Fruit fly (Drosophila melanogaster) whole organism, embryonic: ENCODE data around the gene Nse4.

Source experiments
- Aef1 ChIP-seq: fragments of 200-800 bp; sonication (Bioruptor generic); IDR thresholded peaks from 3 replicates; pipeline ENCODE4 v1.3.6; 2022; ENCODE audit warnings: missing biosample characterization, missing genetic modification characterization
- CG10979 ChIP-seq: fragments of 200-800 bp; sonication (Bioruptor generic); optimal IDR thresholded peaks from 2 replicates; lab custom pipeline; 2018; ENCODE audit warnings: missing biosample characterization, mild to moderate bottlenecking, missing genetic modification characterization, moderate library complexity
- CG12155 ChIP-seq: fragments of 200-800 bp; sonication (Bioruptor generic); optimal IDR thresholded peaks from 3 replicates; lab custom pipeline; 2016; ENCODE audit warnings: missing biosample characterization, missing genetic modification characterization
- CG13624 ChIP-seq: fragments of 200-800 bp; sonication (Bioruptor generic); optimal IDR thresholded peaks from 2 replicates; lab custom pipeline; 2016; ENCODE audit warnings: missing biosample characterization, missing genetic modification characterization
- CG13894 ChIP-seq: fragments of 200-800 bp; sonication (Bioruptor generic); optimal IDR thresholded peaks from 3 replicates; lab custom pipeline; 2018; ENCODE audit warnings: missing biosample characterization, mild to moderate bottlenecking, missing genetic modification characterization, moderate library complexity
- CG15011 ChIP-seq: fragments of 200-800 bp; sonication (Bioruptor generic); optimal IDR thresholded peaks from 3 replicates; lab custom pipeline; 2018; ENCODE audit warnings: missing biosample characterization, mild to moderate bottlenecking, missing genetic modification characterization
- CG15514 ChIP-seq: fragments of 200-800 bp; sonication (Bioruptor generic); optimal IDR thresholded peaks from 3 replicates; lab custom pipeline; 2017; ENCODE audit warnings: missing biosample characterization, missing genetic modification characterization, mild to moderate bottlenecking, moderate library complexity, missing genetic modification reagents
- CG17328 ChIP-seq: fragments of 200-800 bp; sonication (Bioruptor generic); IDR thresholded peaks from 2 replicates; pipeline ENCODE4 v1.3.6; 2022; ENCODE audit warnings: missing biosample characterization, missing genetic modification characterization
- CG3065 ChIP-seq: fragments of 200-800 bp; sonication (Bioruptor generic); optimal IDR thresholded peaks from 2 replicates; lab custom pipeline; 2016; ENCODE audit warnings: missing biosample characterization, missing genetic modification characterization
- CG32532 ChIP-seq: fragments of 200-800 bp; sonication (Bioruptor generic); IDR thresholded peaks from 2 replicates; pipeline ENCODE4 v1.3.6; 2022; ENCODE audit warnings: missing biosample characterization, missing genetic modification characterization
- CG3281 ChIP-seq: fragments of 200-800 bp; sonication (Bioruptor generic); optimal IDR thresholded peaks from 3 replicates; lab custom pipeline; 2017; ENCODE audit warnings: missing biosample characterization, mild to moderate bottlenecking, missing genetic modification characterization
- CG4404 ChIP-seq: fragments of 200-800 bp; sonication (Bioruptor generic); IDR thresholded peaks from 2 replicates; pipeline ENCODE4 v1.3.6; 2022; ENCODE audit warnings: missing biosample characterization, missing genetic modification characterization
- CG6854 ChIP-seq: fragments of 200-800 bp; sonication (Bioruptor generic); optimal IDR thresholded peaks from 3 replicates; lab custom pipeline; 2017; ENCODE audit warnings: missing biosample characterization, mild to moderate bottlenecking, missing genetic modification characterization
- CG8089 ChIP-seq: fragments of 200-800 bp; sonication (Bioruptor generic); optimal IDR thresholded peaks from 3 replicates; lab custom pipeline; 2016; ENCODE audit warnings: missing biosample characterization, missing genetic modification characterization
- CG9609 ChIP-seq: fragments of 200-800 bp; sonication (Bioruptor generic); optimal IDR thresholded peaks from 3 replicates; lab custom pipeline; 2016; ENCODE audit warnings: missing biosample characterization, missing genetic modification characterization
- CG9932 ChIP-seq: fragments of 200-800 bp; sonication (Bioruptor generic); IDR thresholded peaks from 2 replicates; pipeline ENCODE4 v1.3.6; 2022; ENCODE audit warnings: missing biosample characterization, missing genetic modification characterization
- Chrac-16 ChIP-seq: fragments of 200-800 bp; sonication (Bioruptor generic); optimal IDR thresholded peaks from 3 replicates; lab custom pipeline; 2016; ENCODE audit warnings: missing biosample characterization, missing genetic modification characterization
- Dref ChIP-seq: fragments of 200-800 bp; sonication (Bioruptor generic); IDR thresholded peaks from 2 replicates; pipeline ENCODE4 v1.3.6; 2022; ENCODE audit warnings: missing biosample characterization, missing genetic modification characterization
- E2f1 ChIP-seq: fragments of 200-800 bp; sonication (Bioruptor generic); IDR thresholded peaks from 2 replicates; pipeline ENCODE4 v1.3.6; 2022; ENCODE audit warnings: missing biosample characterization, missing genetic modification characterization
- Eip74EF ChIP-seq, 2 experiments: fragments of 200-800 bp in 1 of 2; fragments of >200 bp in 1 of 2; sonication (Bioruptor generic) in 1 of 2; optimal IDR thresholded peaks; 2 replicates each; lab custom pipeline; 2017 to 2019; ENCODE audit warnings: missing biosample characterization in 2 of 2, missing genetic modification characterization in 2 of 2, mild to moderate bottlenecking in 1 of 2, moderate library complexity in 1 of 2
- Elba2 ChIP-seq: fragments of 200-800 bp; sonication (Bioruptor generic); optimal IDR thresholded peaks from 3 replicates; lab custom pipeline; 2016; ENCODE audit warnings: missing biosample characterization, missing genetic modification characterization
- Fer2 ChIP-seq: fragments of 200-800 bp; sonication (Bioruptor generic); optimal IDR thresholded peaks from 2 replicates; lab custom pipeline; 2018; ENCODE audit warnings: missing biosample characterization, mild to moderate bottlenecking, missing genetic modification characterization, moderate library complexity
- Hey ChIP-seq: fragments of 200-800 bp; sonication (Bioruptor generic); optimal IDR thresholded peaks from 3 replicates; lab custom pipeline; 2018; ENCODE audit warnings: missing biosample characterization, mild to moderate bottlenecking, missing genetic modification characterization
- Lim3 ChIP-seq: fragments of 200-800 bp; sonication (Bioruptor generic); IDR thresholded peaks from 2 replicates; pipeline ENCODE4 v1.3.6; 2022; ENCODE audit warnings: missing biosample characterization, missing genetic modification characterization
- Myb ChIP-seq: fragments of 200-800 bp; sonication (Bioruptor generic); optimal IDR thresholded peaks from 2 replicates; lab custom pipeline; 2016; ENCODE audit warnings: missing biosample characterization, missing genetic modification characterization
- NFAT ChIP-seq: fragments of 200-800 bp; sonication (Bioruptor generic); IDR thresholded peaks from 2 replicates; pipeline ENCODE4 v1.3.6; 2022; ENCODE audit warnings: missing biosample characterization, missing genetic modification characterization
- Oaz ChIP-seq: fragments of 200-800 bp; sonication (Bioruptor generic); IDR thresholded peaks from 2 replicates; pipeline ENCODE4 v1.3.6; 2022; ENCODE audit warnings: missing biosample characterization, missing genetic modification characterization
- Pdp1 ChIP-seq, 2 experiments: fragments of 200-800 bp; sonication (Bioruptor generic); optimal IDR thresholded peaks; 3 replicates each; lab custom pipeline; 2016; ENCODE audit warnings: missing biosample characterization in 2 of 2, missing genetic modification characterization in 2 of 2, mild to moderate bottlenecking in 1 of 2, moderate library complexity in 1 of 2
- Ravus ChIP-seq: fragments of 200-800 bp; sonication (Bioruptor generic); IDR thresholded peaks from 2 replicates; pipeline ENCODE4 v1.3.6; 2022; ENCODE audit warnings: missing biosample characterization, missing genetic modification characterization
- Sox100B ChIP-seq: fragments of 200-800 bp; sonication (Bioruptor generic); optimal IDR thresholded peaks from 3 replicates; lab custom pipeline; 2018; ENCODE audit warnings: missing biosample characterization, mild to moderate bottlenecking, missing genetic modification characterization
- Sox102F ChIP-seq: fragments of 200-800 bp; sonication (Bioruptor generic); optimal IDR thresholded peaks from 2 replicates; lab custom pipeline; 2018; ENCODE audit warnings: missing biosample characterization, mild to moderate bottlenecking, missing genetic modification characterization, moderate library complexity
- Taf1 ChIP-seq: fragments of 200-800 bp; sonication (Bioruptor generic); IDR thresholded peaks from 2 replicates; pipeline ENCODE4 v1.3.6; 2022; ENCODE audit warnings: missing biosample characterization, missing genetic modification characterization
- Tbp ChIP-seq: fragments of >200 bp; optimal IDR thresholded peaks from 2 replicates; lab custom pipeline; 2018; ENCODE audit warnings: missing biosample characterization, missing genetic modification characterization
- bigmax ChIP-seq: fragments of 200-800 bp; sonication (Bioruptor generic); optimal IDR thresholded peaks from 2 replicates; lab custom pipeline; 2018; ENCODE audit warnings: missing biosample characterization, mild to moderate bottlenecking, missing genetic modification characterization
- bowl ChIP-seq: fragments of 200-800 bp; sonication (Bioruptor generic); IDR thresholded peaks from 2 replicates; pipeline ENCODE4 v1.3.6; 2022; ENCODE audit warnings: missing biosample characterization, missing genetic modification characterization
- cato ChIP-seq: fragments of 200-800 bp; sonication (Bioruptor generic); optimal IDR thresholded peaks from 2 replicates; lab custom pipeline; 2016; ENCODE audit warnings: missing biosample characterization, missing genetic modification characterization, borderline replicate concordance
- fd64A ChIP-seq: fragments of 200-800 bp; sonication (Bioruptor generic); optimal IDR thresholded peaks from 3 replicates; lab custom pipeline; 2018; ENCODE audit warnings: missing biosample characterization, mild to moderate bottlenecking, missing genetic modification characterization
- ftz-f1 ChIP-seq: fragments of 200-800 bp; sonication (Bioruptor generic); optimal IDR thresholded peaks from 2 replicates; lab custom pipeline; 2016; ENCODE audit warnings: missing biosample characterization, missing genetic modification characterization
- grn ChIP-seq: fragments of 200-800 bp; sonication (Bioruptor generic); optimal IDR thresholded peaks from 3 replicates; lab custom pipeline; 2017; ENCODE audit warnings: missing biosample characterization, missing genetic modification characterization
- hbn ChIP-seq: fragments of 200-800 bp; sonication (Bioruptor generic); IDR thresholded peaks from 2 replicates; pipeline ENCODE4 v1.3.6; 2022; ENCODE audit warnings: missing biosample characterization, missing genetic modification characterization; ENCODE audit not compliant: partially characterized antibody
- jing ChIP-seq: fragments of 200-800 bp; sonication (Bioruptor generic); optimal IDR thresholded peaks from 2 replicates; lab custom pipeline; 2018; ENCODE audit warnings: missing biosample characterization, mild to moderate bottlenecking, missing genetic modification characterization
- lola ChIP-seq, 3 experiments: fragments of >200 bp in 2 of 3; fragments of 200-800 bp in 1 of 3; sonication (Bioruptor generic) in 1 of 3; optimal IDR thresholded peaks; 2 replicates each; lab custom pipeline; 2017 to 2019; ENCODE audit warnings: missing biosample characterization in 3 of 3, missing genetic modification characterization in 3 of 3, mild to moderate bottlenecking in 1 of 3, moderate library complexity in 1 of 3
- onecut ChIP-seq: fragments of 200-800 bp; sonication (Bioruptor generic); IDR thresholded peaks from 2 replicates; pipeline ENCODE4 v1.3.6; 2022; ENCODE audit warnings: missing biosample characterization, missing genetic modification characterization
- pho ChIP-seq: fragments of 200-800 bp; sonication (Bioruptor generic); optimal IDR thresholded peaks from 2 replicates; lab custom pipeline; 2016; ENCODE audit warnings: missing biosample characterization, missing genetic modification characterization
- pita ChIP-seq: fragments of 200-800 bp; sonication (Bioruptor generic); optimal IDR thresholded peaks from 2 replicates; lab custom pipeline; 2017; ENCODE audit warnings: missing biosample characterization, mild to moderate bottlenecking, missing genetic modification characterization
- ranshi ChIP-seq: fragments of 200-800 bp; sonication (Bioruptor generic); IDR thresholded peaks from 2 replicates; pipeline ENCODE4 v1.3.6; 2022; ENCODE audit warnings: missing biosample characterization, missing genetic modification characterization
- sd ChIP-seq: fragments of 200-800 bp; sonication (Bioruptor generic); optimal IDR thresholded peaks from 3 replicates; lab custom pipeline; 2018; ENCODE audit warnings: missing biosample characterization, mild to moderate bottlenecking, missing genetic modification characterization, moderate library complexity
- twi ChIP-seq: fragments of 200-800 bp; optimal IDR thresholded peaks from 2 replicates; lab custom pipeline; 2019; ENCODE audit warnings: missing biosample characterization, mild to moderate bottlenecking, missing genetic modification characterization, moderate library complexity
- vfl ChIP-seq: fragments of 200-800 bp; sonication (Bioruptor generic); optimal IDR thresholded peaks from 2 replicates; lab custom pipeline; 2016; ENCODE audit warnings: missing biosample characterization, missing genetic modification characterization
- vnd ChIP-seq: fragments of 200-800 bp; sonication (Bioruptor generic); IDR thresholded peaks from 3 replicates; pipeline ENCODE4 v1.3.6; 2022; ENCODE audit warnings: missing biosample characterization, missing genetic modification characterization; ENCODE audit not compliant: partially characterized antibody
- wor ChIP-seq: fragments of 200-800 bp; sonication (Bioruptor generic); IDR thresholded peaks from 2 replicates; pipeline ENCODE4 v1.3.6; 2022; ENCODE audit warnings: missing biosample characterization, missing genetic modification characterization
- zfh1 ChIP-seq: fragments of 200-800 bp; sonication (Bioruptor generic); IDR thresholded peaks from 3 replicates; pipeline ENCODE4 v1.3.6; 2022; ENCODE audit warnings: missing biosample characterization, missing genetic modification characterization

Gene Nse4

dm6 chr2L:10442048-10442790 is 3.0 kb downstream of the Nse4 start, which contains the start of gene loh (continued):
- TF ChIP-seq Ravus (GFP tag; lab: Robert Waterston, UW) (no peak), CG12155 (GFP tag; lab: Kevin White, UChicago) (no peak), onecut (0 out of 2 replicates have a peak, but pooled peaks have one; percentile 28), hbn (no peak), vnd (GFP tag; lab: Robert Waterston, UW) (no peak), bigmax (GFP tag; lab: Kevin White, UChicago) (no peak), zfh1 (GFP tag; lab: Robert Waterston, UW) (0 out of 3 replicates have a peak, but pooled peaks have one; percentile 40), Eip74EF (GFP tag; optimal IDR thresholded peaks at IDR 0.05; lab: Kevin White, UChicago) (peak in 1 of 2 experiments; percentile 67), Lim3 (GFP tag; lab: Robert Waterston, UW) (no peak), CG13894 (tag; lab: Kevin White, UChicago) (no peak), Taf1 (GFP tag; lab: Robert Waterston, UW) (0 out of 2 replicates have a peak, but pooled peaks have one; percentile 26), Tbp (GFP tag; lab: Kevin White, UChicago) (no peak), jing (GFP tag; lab: Kevin White, UChicago) (no peak), Elba2 (no peak), Sox100B (GFP tag; lab: Kevin White, UChicago) (peak; percentile 85), Pdp1 (GFP tag; optimal IDR thresholded peaks at IDR 0.05; lab: Kevin White, UChicago) (no peak), pho (GFP tag; lab: Kevin White, UChicago) (no peak), wor (GFP tag; lab: Robert Waterston, UW) (no peak), Oaz (GFP tag; lab: Robert Waterston, UW) (no peak), Sox102F (GFP tag; lab: Kevin White, UChicago) (no peak), Myb (no peak), lola (GFP tag; optimal IDR thresholded peaks at IDR 0.05; lab: Kevin White, UChicago) (peak in 1 of 3 experiments; percentile 79), Aef1 (GFP tag; lab: Robert Waterston, UW) (no peak), sd (no peak), Fer2 (tag; lab: Kevin White, UChicago) (peak; percentile 2), grn (GFP tag; lab: Kevin White, UChicago) (no peak), Dref (no peak), CG15514 (GFP tag; lab: Kevin White, UChicago) (peak; percentile 12), NFAT (no peak), fd64A (GFP tag; lab: Kevin White, UChicago) (no peak), CG13624 (GFP tag; lab: Kevin White, UChicago) (no peak), pita (no peak), vfl (GFP tag; lab: Kevin White, UChicago) (no peak), CG32532 (GFP tag; lab: Robert Waterston, UW) (no peak), Hey (tag; lab: Kevin White, UChicago) (no peak), CG3065 (no peak), CG9932 (GFP tag; lab: Robert Waterston, UW) (no peak)

- TF ChIP-seq ranshi (no peak), twi (tag; lab: Kevin White, UChicago) (no peak), CG3281 (no peak), ftz-f1 (GFP tag; lab: Kevin White, UChicago) (no peak), cato (GFP tag; lab: Kevin White, UChicago) (no peak), E2f1 (GFP tag; lab: Robert Waterston, UW) (no peak), CG4404 (no peak), CG15011 (GFP tag; lab: Kevin White, UChicago) (no peak), Chrac-16 (GFP tag; lab: Kevin White, UChicago) (no peak), bowl (no peak), CG10979 (tag; lab: Kevin White, UChicago) (no peak), CG8089 (GFP tag; lab: Kevin White, UChicago) (no peak), CG6854 (GFP tag; lab: Kevin White, UChicago) (no peak), CG9609 (GFP tag; lab: Kevin White, UChicago) (no peak), CG17328 (GFP tag; lab: Robert Waterston, UW) (no peak)
These were observed 13.1 kb downstream of the Nse4 start, which contains the start of gene ppk10 for dm6 chr2L:10452296-10452695. Gene ppk10, minus strand, starts transcription at chr2L:10452396.
